Worm (Caenorhabditis elegans) whole organism, young adult: ENCODE data around the gene C29A12.6.

Source experiments
- B0261.1 ChIP-seq: sonication (generic microtip); optimal IDR thresholded peaks from 2 replicates; lab custom pipeline; 2016; ENCODE audit warnings: mild to moderate bottlenecking, missing genetic modification characterization, moderate library complexity, missing compliant biosample characterization
- Y56A3A.18 ChIP-seq: fragments of 200-800 bp; sonication (Bioruptor generic); IDR thresholded peaks from 2 replicates; pipeline ENCODE4 v1.3.6; 2022; ENCODE audit warnings: missing genetic modification reagents, missing genetic modification characterization, missing compliant biosample characterization
- attf-5 ChIP-seq: fragments of 200-800 bp; sonication (Bioruptor generic); optimal IDR thresholded peaks from 2 replicates; lab custom pipeline; 2018; ENCODE audit warnings: mild to moderate bottlenecking, missing genetic modification characterization, missing compliant biosample characterization
- bed-1 ChIP-seq: fragments of 200-800 bp; sonication (Bioruptor generic); IDR thresholded peaks from 2 replicates; pipeline ENCODE4 v1.3.6; 2022; ENCODE audit warnings: missing genetic modification reagents, missing genetic modification characterization, missing compliant biosample characterization
- dpl-1 ChIP-seq: fragments of 150-350 bp; optimal IDR thresholded peaks from 2 replicates; lab custom pipeline; 2014; ENCODE audit warnings: missing biosample characterization, missing genetic modification reagents, missing genetic modification characterization
- lin-26 ChIP-seq: fragments of 200-800 bp; sonication (Bioruptor generic); IDR thresholded peaks from 2 replicates; pipeline ENCODE4 v1.3.6; 2022; ENCODE audit warnings: missing genetic modification reagents, missing genetic modification characterization, missing compliant biosample characterization
- nhr-179 ChIP-seq: sonication (generic microtip); optimal IDR thresholded peaks from 2 replicates; lab custom pipeline; 2016; ENCODE audit warnings: mild to moderate bottlenecking, missing genetic modification characterization, missing compliant biosample characterization
- snpc-1.1 ChIP-seq: sonication (generic microtip); optimal IDR thresholded peaks from 2 replicates; lab custom pipeline; 2017; ENCODE audit warnings: missing genetic modification characterization, mild to moderate bottlenecking, missing compliant biosample characterization, antibody characterized with exemption, moderate library complexity, missing genotype, missing genetic modification reagents; ENCODE audit not compliant: insufficient read depth
- unc-130 ChIP-seq: sonication (generic microtip); optimal IDR thresholded peaks from 2 replicates; lab custom pipeline; 2016; ENCODE audit warnings: missing genetic modification reagents, missing genetic modification characterization, missing compliant biosample characterization

DNA sequence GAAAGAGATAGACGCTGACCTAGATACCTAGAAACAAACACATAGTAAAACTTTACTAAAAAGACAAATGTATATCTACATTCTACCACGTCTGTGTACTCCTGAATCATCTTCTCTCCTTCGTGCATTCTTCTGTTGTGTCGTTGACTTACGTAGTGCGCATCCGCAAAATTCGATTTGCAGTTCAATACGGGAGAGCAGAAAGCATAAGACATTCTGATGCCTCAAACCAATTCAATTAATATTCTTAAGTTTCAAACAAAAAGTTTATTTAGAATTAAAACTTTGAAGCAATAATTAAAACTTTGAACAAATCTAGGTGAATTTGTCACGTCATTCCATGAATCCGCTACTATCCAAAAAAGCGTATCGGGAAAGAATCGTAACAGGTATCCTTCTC is 30.2 kb upstream of the C29A12.6 start:
- TF ChIP-seq nhr-179 (tag; lab: Kevin White, UChicago) (no peak), unc-130 (GFP tag; lab: Kevin White, UChicago) (no peak), bed-1 (no peak), lin-26 (GFP tag; lab: Robert Waterston, UW) (no peak), dpl-1 (GFP tag; lab: Kevin White, UChicago) (no peak), B0261.1 (tag; lab: Kevin White, UChicago) (no peak), attf-5 (GFP tag; lab: Kevin White, UChicago) (no peak), Y56A3A.18 (GFP tag; lab: Robert Waterston, UW) (no peak), snpc-1.1 (no peak)
